Worm (Caenorhabditis elegans) whole organism, midembryonic: Measurements from ENCODE around the gene thoc-2.

Experiments used
- T22C8.4 ChIP-seq: fragments of 200-800 bp; sonication (Bioruptor generic); IDR thresholded peaks from 2 replicates; pipeline ENCODE4 v1.3.6; 2022; ENCODE audit warnings: missing genetic modification characterization, missing compliant biosample characterization
- cog-1 ChIP-seq: sonication (generic microtip); optimal IDR thresholded peaks from 2 replicates; lab custom pipeline; 2016; ENCODE audit warnings: missing genetic modification characterization, missing compliant biosample characterization
- flt-1 ChIP-seq: fragments of 200-800 bp; sonication (Bioruptor generic); IDR thresholded peaks from 2 replicates; pipeline ENCODE4 v1.3.6; 2022; ENCODE audit warnings: missing genetic modification characterization, missing compliant biosample characterization
- klf-2 ChIP-seq: fragments of 200-800 bp; sonication (Bioruptor generic); conservative IDR thresholded peaks from 2 replicates; pipeline ENCODE4 v1.3.6; 2022; ENCODE audit warnings: missing genetic modification reagents, missing genetic modification characterization, missing compliant biosample characterization
- med-1 ChIP-seq: sonication (generic microtip); optimal IDR thresholded peaks from 2 replicates; lab custom pipeline; 2017; ENCODE audit warnings: missing genetic modification characterization, mild to moderate bottlenecking, missing compliant biosample characterization, antibody characterized with exemption, missing genetic modification reagents; ENCODE audit not compliant: insufficient read depth
- ref-1 ChIP-seq: fragments of 200-800 bp; sonication (Bioruptor generic); conservative IDR thresholded peaks from 2 replicates; pipeline ENCODE4 v1.3.6; 2022; ENCODE audit warnings: missing genetic modification reagents, missing genetic modification characterization, missing compliant biosample characterization
- tab-1 ChIP-seq: fragments of 200-800 bp; sonication (Bioruptor generic); IDR thresholded peaks from 2 replicates; pipeline ENCODE4 v1.3.6; 2022; ENCODE audit warnings: missing genetic modification characterization, missing compliant biosample characterization
- ztf-23 ChIP-seq: fragments of 200-800 bp; sonication (Bioruptor generic); IDR thresholded peaks from 2 replicates; pipeline ENCODE4 v1.3.6; 2022; ENCODE audit warnings: missing genetic modification reagents, missing genetic modification characterization, missing compliant biosample characterization
- ztf-29 ChIP-seq: fragments of 200-800 bp; sonication (Bioruptor generic); IDR thresholded peaks from 2 replicates; pipeline ENCODE4 v1.3.6; 2022; ENCODE audit warnings: missing genetic modification reagents, missing genetic modification characterization, missing compliant biosample characterization

The thoc-2 gene

ce11 chrIII:6348578-6348977 is 19.3 kb upstream of the thoc-2 start:
- TF ChIP-seq ztf-23 (GFP tag; lab: Robert Waterston, UW), result no peak
- 0 out of 2 replicates have a peak, but pooled peaks have one; percentile 34 for TF ChIP-seq tab-1

DNA sequence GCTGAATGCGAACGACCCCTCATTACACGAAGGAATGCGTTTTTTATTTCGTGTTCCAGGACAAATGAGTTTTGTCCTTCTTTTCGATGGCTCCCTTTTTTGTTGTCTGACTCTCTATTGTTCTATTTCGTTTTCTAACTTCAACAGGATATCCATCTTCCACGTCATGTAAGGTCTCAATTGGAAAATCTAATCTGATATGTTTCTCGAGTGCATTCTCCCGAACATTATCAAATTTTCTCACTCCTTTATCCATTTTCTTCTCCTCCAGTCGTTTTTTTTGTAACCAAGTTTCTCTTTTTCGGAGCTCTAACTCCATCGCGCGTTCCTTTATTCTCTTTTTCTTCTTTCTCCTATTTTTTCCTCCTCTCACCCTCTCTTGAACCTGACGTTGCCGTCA is 17.4 kb upstream of the thoc-2 start:
- TF ChIP-seq cog-1 (tag; lab: Kevin White, UChicago) (no peak), klf-2 (GFP tag; lab: Robert Waterston, UW) (no peak), ztf-29 (GFP tag; lab: Robert Waterston, UW) (no peak), ref-1 (no peak), tab-1 (no peak), flt-1 (no peak), ztf-23 (GFP tag; lab: Robert Waterston, UW) (no peak), T22C8.4 (GFP tag; lab: Robert Waterston, UW) (no peak), med-1 (GFP tag; lab: Kevin White, UChicago) (no peak)

- no peak for TF ChIP-seq med-1 (GFP tag; lab: Kevin White, UChicago)
- no peak for TF ChIP-seq klf-2 (GFP tag; lab: Robert Waterston, UW)
- no peak for TF ChIP-seq ztf-23 (GFP tag; lab: Robert Waterston, UW)
- TF ChIP-seq flt-1, result no peak
- no peak for TF ChIP-seq tab-1
- no peak for TF ChIP-seq ref-1
- TF ChIP-seq T22C8.4 (GFP tag; lab: Robert Waterston, UW), result no peak
- TF ChIP-seq ztf-29 (GFP tag; lab: Robert Waterston, UW), result no peak
- TF ChIP-seq cog-1 (tag; lab: Kevin White, UChicago), result no peak
These were observed 16.4 kb upstream of the thoc-2 start for ce11 chrIII:6351438-6351837.

- no peak for TF ChIP-seq klf-2 (GFP tag; lab: Robert Waterston, UW)
- no peak for TF ChIP-seq flt-1
- no peak for TF ChIP-seq cog-1 (tag; lab: Kevin White, UChicago)
- no peak for TF ChIP-seq ztf-23 (GFP tag; lab: Robert Waterston, UW)
- no peak for TF ChIP-seq tab-1
- no peak for TF ChIP-seq ref-1
- TF ChIP-seq T22C8.4 (GFP tag; lab: Robert Waterston, UW), result no peak
- TF ChIP-seq ztf-29 (GFP tag; lab: Robert Waterston, UW), result no peak
- TF ChIP-seq med-1 (GFP tag; lab: Kevin White, UChicago), result no peak
These were observed 15.4 kb upstream of the thoc-2 start for ce11 chrIII:6352459-6352858.

DNA sequence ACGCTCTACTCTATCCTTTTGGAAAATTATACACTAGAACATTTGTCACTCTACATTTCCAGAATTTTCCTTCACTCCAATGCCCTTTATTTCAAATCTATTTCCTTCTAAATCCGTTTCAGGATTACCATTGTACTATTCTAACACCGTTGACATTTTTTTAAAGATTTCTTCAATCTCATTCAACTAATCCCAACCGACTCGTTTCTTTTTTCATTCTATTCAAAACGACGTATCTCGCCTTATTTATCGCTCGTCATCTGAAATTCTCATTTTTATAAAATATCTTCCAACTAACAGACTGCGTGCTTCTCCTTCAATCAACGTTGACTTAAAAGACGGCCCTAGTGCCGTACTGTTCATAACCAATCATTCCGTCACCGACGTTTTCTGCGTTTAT is 14.8 kb upstream of the thoc-2 start, which contains the start of gene akap-1:
Gene akap-1 (plus strand): TSS at position 301 of the 400 bp plus-strand sequence.
- TF ChIP-seq cog-1 (tag; lab: Kevin White, UChicago) (no peak), klf-2 (GFP tag; lab: Robert Waterston, UW) (no peak), tab-1 (no peak), ref-1 (no peak), ztf-29 (GFP tag; lab: Robert Waterston, UW) (no peak), ztf-23 (GFP tag; lab: Robert Waterston, UW) (no peak), T22C8.4 (GFP tag; lab: Robert Waterston, UW) (no peak), med-1 (GFP tag; lab: Kevin White, UChicago) (no peak), flt-1 (no peak)

ce11 chrIII:6355359-6355758 is 12.5 kb upstream of the thoc-2 start:
- no peak for TF ChIP-seq med-1 (GFP tag; lab: Kevin White, UChicago)
- no peak for TF ChIP-seq tab-1
- no peak for TF ChIP-seq klf-2 (GFP tag; lab: Robert Waterston, UW)
- no peak for TF ChIP-seq ztf-23 (GFP tag; lab: Robert Waterston, UW)
- no peak for TF ChIP-seq ref-1
- no peak for TF ChIP-seq cog-1 (tag; lab: Kevin White, UChicago)

DNA sequence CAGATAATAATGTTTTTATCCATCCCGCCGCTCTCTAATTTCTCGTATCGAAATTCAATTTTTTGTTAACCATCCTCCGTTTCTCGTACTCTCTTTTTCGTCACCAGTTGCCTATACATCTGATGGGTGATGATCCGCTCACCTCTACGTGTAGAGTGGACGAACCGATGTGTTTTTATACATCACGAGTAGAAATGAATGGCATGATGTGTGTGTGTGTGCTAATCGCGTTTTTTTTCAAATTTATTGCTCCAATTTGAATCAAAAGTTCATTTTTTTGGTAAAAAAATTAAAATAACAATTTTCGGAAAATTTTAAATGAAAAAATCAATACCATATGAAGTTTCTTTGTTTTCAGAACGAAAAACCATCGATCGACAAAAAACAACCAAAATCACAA is 11.8 kb upstream of the thoc-2 start:
- TF ChIP-seq ztf-29 (GFP tag; lab: Robert Waterston, UW) (no peak), flt-1 (no peak), klf-2 (GFP tag; lab: Robert Waterston, UW) (no peak), med-1 (GFP tag; lab: Kevin White, UChicago) (no peak), T22C8.4 (GFP tag; lab: Robert Waterston, UW) (no peak), ref-1 (no peak), tab-1 (no peak), ztf-23 (GFP tag; lab: Robert Waterston, UW) (no peak), cog-1 (tag; lab: Kevin White, UChicago) (no peak)

ce11 chrIII:6356764-6357163 is 11.1 kb upstream of the thoc-2 start:
- no peak for TF ChIP-seq tab-1
- no peak for TF ChIP-seq klf-2 (GFP tag; lab: Robert Waterston, UW)
- no peak for TF ChIP-seq ztf-29 (GFP tag; lab: Robert Waterston, UW)
- no peak for TF ChIP-seq ref-1
- no peak for TF ChIP-seq cog-1 (tag; lab: Kevin White, UChicago)
- no peak for TF ChIP-seq T22C8.4 (GFP tag; lab: Robert Waterston, UW)
- no peak for TF ChIP-seq med-1 (GFP tag; lab: Kevin White, UChicago)
- TF ChIP-seq ztf-23 (GFP tag; lab: Robert Waterston, UW), result no peak
- no peak for TF ChIP-seq flt-1

DNA sequence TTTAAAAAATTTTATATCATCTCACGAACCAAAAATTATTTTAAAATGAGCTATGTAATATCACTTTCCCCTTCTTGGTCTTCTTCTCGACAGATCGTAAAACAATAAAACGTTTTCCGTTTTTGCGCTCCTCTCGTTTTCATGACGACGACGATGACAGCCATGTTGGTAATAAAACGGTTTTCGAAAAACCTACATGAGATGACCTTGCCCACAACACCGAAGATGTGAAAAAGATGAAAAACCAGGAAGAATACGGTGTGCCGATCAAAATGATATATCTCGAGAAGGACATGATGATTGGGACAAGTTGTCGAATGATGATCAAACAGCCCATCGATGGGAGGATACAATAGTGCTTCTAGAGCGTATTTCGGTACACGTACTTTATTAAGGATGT is 9.1 kb upstream of the thoc-2 start:
- TF ChIP-seq ref-1, result no peak
- TF ChIP-seq tab-1, result no peak
- TF ChIP-seq flt-1, result no peak
- no peak for TF ChIP-seq klf-2 (GFP tag; lab: Robert Waterston, UW)
- no peak for TF ChIP-seq ztf-29 (GFP tag; lab: Robert Waterston, UW)
- no peak for TF ChIP-seq med-1 (GFP tag; lab: Kevin White, UChicago)
- no peak for TF ChIP-seq cog-1 (tag; lab: Kevin White, UChicago)
- TF ChIP-seq T22C8.4 (GFP tag; lab: Robert Waterston, UW), result no peak
- TF ChIP-seq ztf-23 (GFP tag; lab: Robert Waterston, UW), result no peak

- TF ChIP-seq T22C8.4 (GFP tag; lab: Robert Waterston, UW), result no peak
These were observed 8.5 kb upstream of the thoc-2 start for ce11 chrIII:6359171-6359854.
